Fruit fly (Drosophila melanogaster) whole organism, embryonic: ENCODE data around the gene Gr93a.

Experiments
- CG10431 ChIP-seq: fragments of 200-800 bp; sonication (Bioruptor generic); optimal IDR thresholded peaks from 3 replicates; lab custom pipeline; 2018; ENCODE audit warnings: missing biosample characterization, mild to moderate bottlenecking, missing genetic modification characterization
- CG10543 ChIP-seq: fragments of 200-800 bp; sonication (Bioruptor generic); optimal IDR thresholded peaks from 3 replicates; lab custom pipeline; 2017; ENCODE audit warnings: missing biosample characterization, mild to moderate bottlenecking, missing genetic modification characterization, moderate library complexity
- CG11560 ChIP-seq: fragments of 200-800 bp; sonication (Bioruptor generic); IDR thresholded peaks from 3 replicates; pipeline ENCODE4 v1.3.6; 2022; ENCODE audit warnings: missing biosample characterization, missing genetic modification characterization
- CG11695 ChIP-seq: fragments of 200-800 bp; sonication (Bioruptor generic); IDR thresholded peaks from 3 replicates; pipeline ENCODE4 v1.3.6; 2022; ENCODE audit warnings: missing biosample characterization, missing genetic modification characterization
- CG11723 ChIP-seq: fragments of 200-800 bp; sonication (Bioruptor generic); optimal IDR thresholded peaks from 2 replicates; lab custom pipeline; 2017; ENCODE audit warnings: missing biosample characterization, mild to moderate bottlenecking, missing genetic modification characterization
- CG13287 ChIP-seq: fragments of 200-800 bp; sonication (Bioruptor generic); IDR thresholded peaks from 2 replicates; pipeline ENCODE4 v1.3.6; 2022; ENCODE audit warnings: missing biosample characterization, missing genetic modification characterization; ENCODE audit not compliant: partially characterized antibody
- CG13424 ChIP-seq: fragments of 200-800 bp; sonication (Bioruptor generic); optimal IDR thresholded peaks from 2 replicates; lab custom pipeline; 2019; ENCODE audit warnings: missing biosample characterization, mild to moderate bottlenecking, missing genetic modification characterization, moderate library complexity
- CG13775 ChIP-seq: fragments of 200-800 bp; sonication (Bioruptor generic); optimal IDR thresholded peaks from 3 replicates; lab custom pipeline; 2017; ENCODE audit warnings: missing biosample characterization, mild to moderate bottlenecking, missing genetic modification characterization
- CG14014 ChIP-seq: fragments of 200-800 bp; sonication (Bioruptor generic); IDR thresholded peaks from 2 replicates; pipeline ENCODE4 v1.3.6; 2022; ENCODE audit warnings: missing biosample characterization, missing genetic modification characterization
- CG17186 ChIP-seq: fragments of 200-800 bp; sonication (Bioruptor generic); optimal IDR thresholded peaks from 3 replicates; lab custom pipeline; 2017; ENCODE audit warnings: missing biosample characterization, missing genetic modification reagents, missing genetic modification characterization
- CG17802 ChIP-seq: fragments of 200-800 bp; sonication (Bioruptor generic); optimal IDR thresholded peaks from 2 replicates; lab custom pipeline; 2018; ENCODE audit warnings: missing biosample characterization, mild to moderate bottlenecking, missing genetic modification characterization, moderate library complexity
- CG18619 ChIP-seq: fragments of 200-800 bp; sonication (Bioruptor generic); optimal IDR thresholded peaks from 3 replicates; lab custom pipeline; 2017; ENCODE audit warnings: missing biosample characterization, mild to moderate bottlenecking, missing genetic modification characterization
- CG34224 ChIP-seq: fragments of 200-800 bp; sonication (Bioruptor generic); IDR thresholded peaks from 3 replicates; pipeline ENCODE4 v1.3.6; 2022; ENCODE audit warnings: missing biosample characterization, missing genetic modification characterization; ENCODE audit not compliant: partially characterized antibody
- CG34376 ChIP-seq: fragments of 200-800 bp; sonication (Bioruptor generic); optimal IDR thresholded peaks from 2 replicates; lab custom pipeline; 2018; ENCODE audit warnings: missing biosample characterization, mild to moderate bottlenecking, missing genetic modification characterization
- CG6765 ChIP-seq: fragments of 200-800 bp; sonication (Bioruptor generic); optimal IDR thresholded peaks from 3 replicates; lab custom pipeline; 2017; ENCODE audit warnings: missing biosample characterization, mild to moderate bottlenecking, missing genetic modification characterization
- CG7745 ChIP-seq: fragments of 200-800 bp; sonication (Bioruptor generic); optimal IDR thresholded peaks from 2 replicates; lab custom pipeline; 2018; ENCODE audit warnings: missing biosample characterization, mild to moderate bottlenecking, missing genetic modification characterization, moderate library complexity
- CrebB ChIP-seq: fragments of 200-800 bp; sonication (Bioruptor generic); optimal IDR thresholded peaks from 3 replicates; lab custom pipeline; 2018; ENCODE audit warnings: missing biosample characterization, mild to moderate bottlenecking, missing genetic modification characterization
- Dbx ChIP-seq: fragments of 200-800 bp; sonication (Bioruptor generic); IDR thresholded peaks from 3 replicates; pipeline ENCODE4 v1.3.6; 2022; ENCODE audit warnings: missing biosample characterization, missing genetic modification characterization
- Dip3 ChIP-seq: fragments of 200-800 bp; sonication (Bioruptor generic); optimal IDR thresholded peaks from 3 replicates; lab custom pipeline; 2016; ENCODE audit warnings: missing biosample characterization, missing genetic modification characterization
- E2f1 ChIP-seq: fragments of 200-800 bp; sonication (Bioruptor generic); IDR thresholded peaks from 2 replicates; pipeline ENCODE4 v1.3.6; 2022; ENCODE audit warnings: missing biosample characterization, missing genetic modification characterization
- Gug ChIP-seq: fragments of 200-800 bp; sonication (Bioruptor generic); IDR thresholded peaks from 4 replicates; pipeline ENCODE4 v1.3.6; 2022; ENCODE audit warnings: missing biosample characterization, missing genetic modification characterization
- HmgD ChIP-seq: fragments of 200-800 bp; sonication (Bioruptor generic); optimal IDR thresholded peaks from 3 replicates; lab custom pipeline; 2016; ENCODE audit warnings: missing biosample characterization, missing genetic modification characterization
- Hr78 ChIP-seq, 2 experiments: fragments of 200-800 bp in 1 of 2; fragments of >200 bp in 1 of 2; sonication (Bioruptor generic) in 1 of 2; optimal IDR thresholded peaks; 2 replicates each; lab custom pipeline; 2017 to 2019; ENCODE audit warnings: missing biosample characterization in 2 of 2, missing genetic modification characterization in 2 of 2, mild to moderate bottlenecking in 1 of 2, moderate library complexity in 1 of 2
- Jarid2 ChIP-seq: fragments of 200-800 bp; sonication (Bioruptor generic); optimal IDR thresholded peaks from 3 replicates; lab custom pipeline; 2017; ENCODE audit warnings: mild to moderate bottlenecking, missing biosample characterization, missing genetic modification reagents, missing genetic modification characterization
- Lpt ChIP-seq: fragments of >200 bp; optimal IDR thresholded peaks from 2 replicates; lab custom pipeline; 2018; ENCODE audit warnings: missing biosample characterization, missing genetic modification characterization
- NC2α ChIP-seq: fragments of 200-800 bp; sonication (Bioruptor generic); optimal IDR thresholded peaks from 2 replicates; lab custom pipeline; 2016; ENCODE audit warnings: missing biosample characterization, missing genetic modification characterization
- Pdp1 ChIP-seq, 2 experiments: fragments of 200-800 bp; sonication (Bioruptor generic); optimal IDR thresholded peaks; 3 replicates each; lab custom pipeline; 2016; ENCODE audit warnings: missing biosample characterization in 2 of 2, missing genetic modification characterization in 2 of 2, mild to moderate bottlenecking in 1 of 2, moderate library complexity in 1 of 2
- Spps ChIP-seq: fragments of 200-800 bp; sonication (Bioruptor generic); optimal IDR thresholded peaks from 2 replicates; lab custom pipeline; 2018; ENCODE audit warnings: missing biosample characterization, mild to moderate bottlenecking, missing genetic modification characterization
- ato ChIP-seq: fragments of 200-800 bp; sonication (Bioruptor generic); IDR thresholded peaks from 2 replicates; pipeline ENCODE4 v1.3.6; 2022; ENCODE audit warnings: missing biosample characterization, missing genetic modification characterization; ENCODE audit not compliant: partially characterized antibody
- cg ChIP-seq: fragments of 200-800 bp; sonication (Bioruptor generic); optimal IDR thresholded peaks from 3 replicates; lab custom pipeline; 2019; ENCODE audit warnings: missing biosample characterization, mild to moderate bottlenecking, missing genetic modification characterization, moderate library complexity
- chm ChIP-seq: fragments of 200-800 bp; sonication (Bioruptor generic); IDR thresholded peaks from 2 replicates; pipeline ENCODE4 v1.3.6; 2022; ENCODE audit warnings: missing biosample characterization, missing genetic modification characterization
- ci ChIP-seq: fragments of 200-800 bp; sonication (Bioruptor generic); IDR thresholded peaks from 3 replicates; pipeline ENCODE4 v1.3.6; 2022; ENCODE audit warnings: missing biosample characterization, missing genetic modification characterization
- en ChIP-seq: fragments of 200-800 bp; sonication (Bioruptor generic); optimal IDR thresholded peaks from 2 replicates; lab custom pipeline; 2016; ENCODE audit warnings: missing biosample characterization, missing genetic modification characterization
- ewg ChIP-seq: fragments of 200-800 bp; sonication (Bioruptor generic); optimal IDR thresholded peaks from 3 replicates; lab custom pipeline; 2017; ENCODE audit warnings: mild to moderate bottlenecking, missing biosample characterization, missing genetic modification reagents, missing genetic modification characterization
- eyg ChIP-seq: fragments of 200-800 bp; sonication (Bioruptor generic); optimal IDR thresholded peaks from 3 replicates; lab custom pipeline; 2016; ENCODE audit warnings: missing biosample characterization, missing genetic modification characterization
- grn ChIP-seq: fragments of 200-800 bp; sonication (Bioruptor generic); optimal IDR thresholded peaks from 3 replicates; lab custom pipeline; 2017; ENCODE audit warnings: missing biosample characterization, missing genetic modification characterization
- ind ChIP-seq: fragments of 200-800 bp; sonication (Bioruptor generic); optimal IDR thresholded peaks from 3 replicates; lab custom pipeline; 2016; ENCODE audit warnings: missing biosample characterization, missing genetic modification characterization
- kni ChIP-seq: fragments of 200-800 bp; sonication (Bioruptor generic); optimal IDR thresholded peaks from 3 replicates; lab custom pipeline; 2017; ENCODE audit warnings: mild to moderate bottlenecking, missing biosample characterization, missing genetic modification reagents, missing genetic modification characterization
- nom ChIP-seq: fragments of 200-800 bp; sonication (Bioruptor generic); optimal IDR thresholded peaks from 2 replicates; lab custom pipeline; 2017; ENCODE audit warnings: missing biosample characterization, missing genetic modification characterization, mild to moderate bottlenecking, moderate library complexity, missing genetic modification reagents
- pan ChIP-seq, 4 experiments: fragments of >200 bp in 3 of 4; fragments of 200-800 bp in 1 of 4; sonication (Bioruptor generic) in 1 of 4; optimal IDR thresholded peaks in 3 of 4; IDR thresholded peaks in 1 of 4; 2 replicates each; pipeline versions ENCODE4 v1.3.6 to Lab custom; 2017 to 2022; ENCODE audit warnings: missing biosample characterization in 2 of 4, missing genetic modification characterization in 2 of 4, mixed read lengths in 1 of 4
- so ChIP-seq: fragments of 200-800 bp; sonication (Bioruptor generic); IDR thresholded peaks from 3 replicates; pipeline ENCODE4 v1.3.6; 2022; ENCODE audit warnings: missing biosample characterization, missing genetic modification characterization
- sob ChIP-seq: fragments of 200-800 bp; sonication (Bioruptor generic); IDR thresholded peaks from 2 replicates; pipeline ENCODE4 v1.3.6; 2022; ENCODE audit warnings: missing biosample characterization, missing genetic modification characterization
- stc ChIP-seq: fragments of 200-800 bp; sonication (Bioruptor generic); IDR thresholded peaks from 2 replicates; pipeline ENCODE4 v1.3.6; 2022; ENCODE audit warnings: missing biosample characterization, missing genetic modification characterization
- unc-4 ChIP-seq: fragments of 200-800 bp; sonication (Bioruptor generic); IDR thresholded peaks from 2 replicates; pipeline ENCODE4 v1.3.6; 2022; ENCODE audit warnings: missing biosample characterization, missing genetic modification characterization; ENCODE audit not compliant: partially characterized antibody
- zfh1 ChIP-seq: fragments of 200-800 bp; sonication (Bioruptor generic); IDR thresholded peaks from 3 replicates; pipeline ENCODE4 v1.3.6; 2022; ENCODE audit warnings: missing biosample characterization, missing genetic modification characterization

The Gr93a gene

DNA sequence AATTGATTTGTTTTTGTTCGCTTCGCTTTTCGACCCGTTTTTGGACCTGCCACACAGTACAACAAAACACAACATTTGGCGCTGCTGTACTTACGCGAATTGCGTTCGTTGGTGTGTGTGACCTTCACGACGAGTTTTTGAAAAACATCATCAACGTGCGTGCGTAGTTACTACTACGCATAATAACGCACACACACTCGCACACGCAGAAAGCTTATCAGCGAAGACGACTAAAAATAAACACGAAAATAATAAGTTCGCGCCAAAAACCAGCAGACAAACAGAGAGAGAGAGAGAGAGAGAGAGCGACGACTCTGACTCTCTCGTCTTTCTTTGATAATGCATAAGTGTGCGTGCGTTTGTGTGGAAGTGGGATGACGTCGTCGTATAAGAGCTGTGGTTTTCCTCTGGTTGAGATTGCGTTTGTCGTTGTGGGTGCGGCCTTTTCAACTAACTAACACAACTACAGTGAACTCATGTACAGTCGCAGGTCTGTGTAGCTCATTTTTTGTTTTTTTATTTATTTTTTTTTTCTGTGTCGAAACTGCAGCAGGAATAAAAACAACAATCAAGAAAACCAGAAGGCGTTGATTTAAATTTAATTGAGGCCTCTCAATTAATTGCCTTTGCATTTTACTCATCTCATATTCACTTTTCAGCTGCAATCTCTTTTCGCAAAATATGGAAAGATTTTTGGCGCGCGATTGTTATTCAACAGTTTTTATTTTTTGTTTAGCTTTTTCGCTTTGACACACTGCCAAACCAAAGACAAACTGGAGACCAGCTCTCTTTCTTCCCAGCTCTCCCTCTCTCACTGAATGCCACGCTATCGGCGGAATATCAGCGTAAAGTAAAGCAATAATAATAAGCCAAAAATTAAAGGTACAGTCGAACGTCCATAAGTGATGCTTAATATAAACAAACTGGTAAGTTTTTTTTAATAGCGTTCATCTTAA, 21.6 kb downstream of the Gr93a start (continued):
- TF ChIP-seq E2f1, result peak; percentile 69; the same call in 1 of the 2 replicates
- no peak for TF ChIP-seq CG6765
- TF ChIP-seq Jarid2 (GFP tag; lab: Kevin White, UChicago), result no peak
- TF ChIP-seq HmgD (GFP tag; lab: Kevin White, UChicago), result no peak
- peak in 1 of 2 experiments; percentile 54 for TF ChIP-seq Hr78 (GFP tag; optimal IDR thresholded peaks at IDR 0.05; lab: Kevin White, UChicago)
- TF ChIP-seq so, result peak; percentile 13; the same call in 1 of the 3 replicates
- no peak for TF ChIP-seq ato (GFP tag; lab: Robert Waterston, UW)
- peak; percentile 9 for TF ChIP-seq CG7745 (tag; lab: Kevin White, UChicago)
- TF ChIP-seq CG17802 (tag; lab: Kevin White, UChicago), result peak; percentile 30
- TF ChIP-seq Dip3 (GFP tag; lab: Kevin White, UChicago), result no peak
- TF ChIP-seq stc (GFP tag; lab: Robert Waterston, UW), result peak; percentile 14; the same call in 1 of the 2 replicates
- no peak for TF ChIP-seq ind (GFP tag; lab: Kevin White, UChicago)
- peak; percentile 1 for TF ChIP-seq CG13775 (GFP tag; lab: Kevin White, UChicago)
- peak; percentile 34; the same call in 1 of the 2 replicates for TF ChIP-seq unc-4 (GFP tag; lab: Robert Waterston, UW)
- peak; percentile 96 for TF ChIP-seq cg
- TF ChIP-seq kni (GFP tag; lab: Kevin White, UChicago), result no peak
- peak; percentile 67 for TF ChIP-seq Lpt (GFP tag; lab: Kevin White, UChicago)
- peak; percentile 42; the same call in 1 of the 2 replicates for TF ChIP-seq sob
- peak; percentile 32 for TF ChIP-seq ewg (GFP tag; lab: Kevin White, UChicago)
- no peak for TF ChIP-seq Gug (GFP tag; lab: Robert Waterston, UW)
- peak; percentile 27 for TF ChIP-seq eyg (GFP tag; lab: Kevin White, UChicago)
- TF ChIP-seq CG11723 (GFP tag; lab: Kevin White, UChicago), result no peak
- TF ChIP-seq CG11560 (tag; lab: Robert Waterston, UW), result no peak
- TF ChIP-seq grn, result peak; percentile 54
- no peak for TF ChIP-seq CG17186
- TF ChIP-seq ci (GFP tag; lab: Robert Waterston, UW), result peak; percentile 45; the same call in 2 of the 3 replicates
- no peak for TF ChIP-seq Spps (tag; lab: Kevin White, UChicago)
- TF ChIP-seq CG34376 (GFP tag; lab: Kevin White, UChicago), result peak; percentile 3
- 0 out of 3 replicates have a peak, but pooled peaks have one; percentile 10 for TF ChIP-seq Dbx (GFP tag; lab: Robert Waterston, UW)
- TF ChIP-seq chm (GFP tag; lab: Robert Waterston, UW), result peak; percentile 45
- TF ChIP-seq CG18619 (GFP tag; lab: Kevin White, UChicago), result peak; percentile 2
- no peak for TF ChIP-seq NC2α (GFP tag; lab: Kevin White, UChicago)
- TF ChIP-seq CG10543, result peak; percentile 78
- TF ChIP-seq CG11695, result 0 out of 3 replicates have a peak, but pooled peaks have one; percentile 7
- TF ChIP-seq zfh1 (GFP tag; lab: Robert Waterston, UW), result 0 out of 3 replicates have a peak, but pooled peaks have one; percentile 4
- peak; percentile 89 for TF ChIP-seq nom
- TF ChIP-seq CG13287, result peak; percentile 49
- TF ChIP-seq CG14014, result no peak; the same call in 1 of the 2 replicates
- peak in 1 of 2 experiments; percentile 89 for TF ChIP-seq Pdp1 (GFP tag; optimal IDR thresholded peaks at IDR 0.05; lab: Kevin White, UChicago)
- TF ChIP-seq pan (optimal IDR thresholded peaks at IDR 0.05; lab: Kevin White, UChicago), result no peak
- peak in 1 of 2 experiments; percentile 23 for TF ChIP-seq pan (GFP tag; optimal IDR thresholded peaks at IDR 0.05 in 1 of 2, IDR thresholded peaks at IDR 0.05 in 1 of 2)
- TF ChIP-seq CG34224, result peak; percentile 55; the same call in 1 of the 3 replicates
- TF ChIP-seq CG13424 (tag; lab: Kevin White, UChicago), result no peak
- TF ChIP-seq CG10431, result peak; percentile 51
- no peak for TF ChIP-seq en (GFP tag; lab: Kevin White, UChicago)
- peak; percentile 24 for TF ChIP-seq CrebB (tag; lab: Kevin White, UChicago)
